Worm (Caenorhabditis elegans): ENCODE results near the gene lbp-3.

Gene lbp-3

DNA sequence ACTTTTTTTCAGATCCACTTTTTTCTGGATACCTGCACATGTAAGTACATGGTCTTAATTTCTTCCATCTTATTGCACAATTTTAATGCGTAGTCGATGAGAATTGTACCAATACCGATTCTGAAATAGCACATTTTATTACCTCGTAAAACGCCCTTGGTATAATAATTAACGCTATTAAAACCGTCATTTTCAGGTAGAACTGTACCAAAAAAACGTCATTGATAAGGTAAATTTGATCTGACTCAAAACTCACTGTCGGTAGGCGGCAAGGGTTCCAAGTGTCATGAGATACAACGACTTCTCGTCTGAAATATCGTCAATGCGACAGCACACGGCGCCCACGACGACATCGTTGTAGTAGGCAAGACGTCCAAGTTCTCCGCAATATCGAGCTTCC lies 12.8 kb upstream of the lbp-3 start:
- TF ChIP-seq hlh-11 (tag; optimal IDR thresholded peaks at IDR 0.05) (peak; percentile 27), unc-62 (GFP tag; optimal IDR thresholded peaks at IDR 0.05 in 1 of 2) (peak in 1 of 2 experiments; percentile 94), unc-62 (tag; optimal IDR thresholded peaks at IDR 0.05) (no peak), mdl-1 (tag; optimal IDR thresholded peaks at IDR 0.05) (no peak), Y105C5A.15 (GFP tag; IDR thresholded peaks at IDR 0.05) (no peak), attf-4 (tag; optimal IDR thresholded peaks at IDR 0.05) (no peak), ceh-32 (tag; optimal IDR thresholded peaks at IDR 0.05; ENCODE audit: poor library complexity) (no peak), lin-38 (GFP tag; IDR thresholded peaks at IDR 0.05) (no peak), egl-43 (GFP tag; IDR thresholded peaks at IDR 0.05) (no peak), saeg-2 (GFP tag; IDR thresholded peaks at IDR 0.05) (no peak), nhr-28 (tag; optimal IDR thresholded peaks at IDR 0.05) (peak; percentile 44), daf-12 (tag; optimal IDR thresholded peaks at IDR 0.05) (no peak), lin-13 (GFP tag; optimal IDR thresholded peaks at IDR 0.05) (no peak), php-3 (GFP tag; IDR thresholded peaks at IDR 0.05) (peak; percentile 97), sdz-12 (GFP tag; optimal IDR thresholded peaks at IDR 0.05) (no peak), dve-1 (tag; optimal IDR thresholded peaks at IDR 0.05; ENCODE audit: insufficient read depth) (peak; percentile 16), dmd-6 (GFP tag; IDR thresholded peaks at IDR 0.05) (peak; percentile 40; the same call in 1 of the 2 replicates)

DNA sequence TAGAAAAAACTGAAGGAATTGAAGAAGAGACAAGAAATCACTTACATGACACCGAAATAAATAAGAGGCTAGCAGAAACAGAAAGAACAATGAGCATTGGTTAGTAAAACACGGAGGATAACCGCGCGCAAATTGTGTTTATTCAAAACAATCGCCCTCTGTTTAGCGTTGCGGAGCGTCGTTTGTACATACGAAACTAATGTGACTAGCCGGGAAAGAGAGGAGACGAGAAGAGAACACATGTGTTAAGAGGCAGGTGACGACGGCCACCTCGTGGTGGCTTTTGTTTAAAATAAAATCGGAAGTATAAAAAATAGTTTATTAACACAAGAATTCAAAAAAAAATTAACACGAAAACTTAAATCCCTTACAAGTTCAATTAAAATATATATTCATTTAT lies 11.4 kb upstream of the lbp-3 start, which contains the start of gene F40F4.7:
F40F4.7 (minus strand) TSS at position 122 of the 400 bp plus-strand sequence.
- TF ChIP-seq aha-1 (tag): peak; percentile 96
- TF ChIP-seq arid-1 (GFP tag; conservative IDR thresholded peaks at IDR 0.05): peak; percentile 55; the same call in 1 of the 2 replicates
- no peak for TF ChIP-seq madf-5 (GFP tag; IDR thresholded peaks at IDR 0.05)
- no peak for TF ChIP-seq F10B5.3 (tag; optimal IDR thresholded peaks at IDR 0.05)
- TF ChIP-seq ztf-7 (tag; optimal IDR thresholded peaks at IDR 0.05): no peak
- TF ChIP-seq egl-43 (GFP tag; IDR thresholded peaks at IDR 0.05): no peak
- peak; percentile 57 for TF ChIP-seq nhr-77 (tag; optimal IDR thresholded peaks at IDR 0.05)
- peak; percentile 83 for TF ChIP-seq nhr-28 (tag; optimal IDR thresholded peaks at IDR 0.05)
- no peak for TF ChIP-seq tag-97 (GFP tag; IDR thresholded peaks at IDR 0.05)
- peak; percentile 56 for TF ChIP-seq dpl-1 (GFP tag; optimal IDR thresholded peaks at IDR 0.05)
- peak; percentile 11 for TF ChIP-seq pqm-1 (tag; optimal IDR thresholded peaks at IDR 0.05)
- peak in 1 of 2 experiments; percentile 44 for TF ChIP-seq daf-16 (GFP tag; optimal IDR thresholded peaks at IDR 0.05)
- peak; percentile 47 for TF ChIP-seq daf-16 (tag; optimal IDR thresholded peaks at IDR 0.05)
- TF ChIP-seq zfp-3 (GFP tag; conservative IDR thresholded peaks at IDR 0.05): no peak
- peak; percentile 55; the same call in 1 of the 2 replicates for TF ChIP-seq ceh-20 (GFP tag; IDR thresholded peaks at IDR 0.05)
- TF ChIP-seq dmd-8 (GFP tag; IDR thresholded peaks at IDR 0.05): no peak
- no peak for TF ChIP-seq jun-1 (tag; optimal IDR thresholded peaks at IDR 0.05)
- TF ChIP-seq ZK546.5 (tag; optimal IDR thresholded peaks at IDR 0.05): no peak
- peak; percentile 69 for TF ChIP-seq mes-2 (tag; optimal IDR thresholded peaks at IDR 0.05; ENCODE audit: poor library complexity, severe bottlenecking)
- peak; percentile 59 for TF ChIP-seq nhr-11 (tag; optimal IDR thresholded peaks at IDR 0.05)
- TF ChIP-seq nhr-102 (tag; optimal IDR thresholded peaks at IDR 0.05): peak; percentile 20
- no peak for TF ChIP-seq attf-4 (tag; optimal IDR thresholded peaks at IDR 0.05)
- peak; percentile 23 for TF ChIP-seq nhr-6 (tag; optimal IDR thresholded peaks at IDR 0.05)
- TF ChIP-seq nhr-41 (GFP tag; IDR thresholded peaks at IDR 0.05): no peak
- TF ChIP-seq hlh-11 (tag; optimal IDR thresholded peaks at IDR 0.05): peak; percentile 90
- TF ChIP-seq mep-1 (tag; optimal IDR thresholded peaks at IDR 0.05): peak; percentile 80
- TF ChIP-seq lin-38 (GFP tag; IDR thresholded peaks at IDR 0.05): no peak
- no peak for TF ChIP-seq lin-39 (tag; optimal IDR thresholded peaks at IDR 0.05)
- TF ChIP-seq T20F7.1 (GFP tag; optimal IDR thresholded peaks at IDR 0.05): peak; percentile 95
- TF ChIP-seq spr-1 (tag; optimal IDR thresholded peaks at IDR 0.05): no peak
- no peak for TF ChIP-seq ztf-11 (tag; optimal IDR thresholded peaks at IDR 0.05)
- TF ChIP-seq lin-13 (GFP tag; optimal IDR thresholded peaks at IDR 0.05): peak; percentile 37
- peak; percentile 21 for TF ChIP-seq nhr-48 (tag; optimal IDR thresholded peaks at IDR 0.05)
- peak; percentile 63 for TF ChIP-seq dmd-6 (GFP tag; IDR thresholded peaks at IDR 0.05)
- peak in 1 of 2 experiments; percentile 68 for TF ChIP-seq lsy-2 (tag; optimal IDR thresholded peaks at IDR 0.05)
- peak; percentile 80 for TF ChIP-seq dve-1 (tag; optimal IDR thresholded peaks at IDR 0.05; ENCODE audit: insufficient read depth)
- TF ChIP-seq duxl-1 (tag; optimal IDR thresholded peaks at IDR 0.05; ENCODE audit: poor library complexity): no peak
- no peak for TF ChIP-seq nhr-111 (GFP tag; optimal IDR thresholded peaks at IDR 0.05)
- no peak for TF ChIP-seq nhr-25 (tag; optimal IDR thresholded peaks at IDR 0.05; ENCODE audit: borderline replicate concordance, insufficient read depth)
- TF ChIP-seq hmg-1.1 (GFP tag; IDR thresholded peaks at IDR 0.05): peak; percentile 47
